Worm (Caenorhabditis elegans): ENCODE measurements around the gene F23D12.7.

- no peak for TF ChIP-seq mab-9 (GFP tag; IDR thresholded peaks at IDR 0.05)
- no peak for TF ChIP-seq tbx-2 (tag; optimal IDR thresholded peaks at IDR 0.05)
- TF ChIP-seq dsc-1 (tag; optimal IDR thresholded peaks at IDR 0.05), result no peak
- no peak for TF ChIP-seq sox-4 (tag; optimal IDR thresholded peaks at IDR 0.05)
- TF ChIP-seq zag-1 (tag; optimal IDR thresholded peaks at IDR 0.05), result no peak
- TF ChIP-seq ceh-63 (GFP tag; optimal IDR thresholded peaks at IDR 0.05), result no peak
- TF ChIP-seq elt-2 (tag; optimal IDR thresholded peaks at IDR 0.05), result peak; percentile 35
- TF ChIP-seq jun-1 (tag; optimal IDR thresholded peaks at IDR 0.05), result no peak
- no peak for TF ChIP-seq ztf-11 (tag; optimal IDR thresholded peaks at IDR 0.05)
- TF ChIP-seq hlh-17 (GFP tag; optimal IDR thresholded peaks at IDR 0.05; ENCODE audit: borderline replicate concordance), result no peak
- peak; percentile 95 for TF ChIP-seq snpc-4 (tag; optimal IDR thresholded peaks at IDR 0.05)
- TF ChIP-seq lir-3 (tag; optimal IDR thresholded peaks at IDR 0.05; ENCODE audit: poor library complexity), result no peak
Observed at ce11 chrX:14477338-14477737, 23.7 kb upstream of the F23D12.7 start.

Data from whole organism, L1 larva.